Fruit fly (Drosophila melanogaster): Measurements from ENCODE around the gene CG13367.

dm6 chrX:658021-658420 lies 13.5 kb downstream of the CG13367 start:
- TF ChIP-seq Dll (optimal IDR thresholded peaks at IDR 0.05) (no peak), CG8478 (optimal IDR thresholded peaks at IDR 0.05) (no peak), pan (optimal IDR thresholded peaks at IDR 0.05) (no peak), EcR (GFP tag; optimal IDR thresholded peaks at IDR 0.05) (no peak), psq (optimal IDR thresholded peaks at IDR 0.05) (no peak)

Measured in whole organism.